Worm (Caenorhabditis elegans) whole organism, L4 larva: ENCODE data around the gene T07A9.12.

Source experiments
- D1046.2 ChIP-seq: fragments of 200-800 bp; sonication (Bioruptor generic); IDR thresholded peaks from 2 replicates; pipeline ENCODE4 v1.3.6; 2022; ENCODE audit warnings: missing genetic modification characterization, missing compliant biosample characterization
- F10B5.3 ChIP-seq: sonication (generic microtip); optimal IDR thresholded peaks from 2 replicates; lab custom pipeline; 2016; ENCODE audit warnings: mild to moderate bottlenecking, missing genetic modification characterization, missing compliant biosample characterization
- F26F4.8 ChIP-seq: fragments of 200-800 bp; sonication (Bioruptor generic); conservative IDR thresholded peaks from 2 replicates; pipeline ENCODE4 v1.3.6; 2022; ENCODE audit warnings: missing genetic modification characterization, missing compliant biosample characterization
- F37D6.2 ChIP-seq: sonication (generic microtip); optimal IDR thresholded peaks from 2 replicates; lab custom pipeline; 2016; ENCODE audit warnings: mild to moderate bottlenecking, missing genetic modification characterization, missing compliant biosample characterization
- F44E2.7 ChIP-seq: fragments of 200-800 bp; sonication (Bioruptor generic); IDR thresholded peaks from 2 replicates; pipeline ENCODE4 v2.1.2; 2022; ENCODE audit warnings: missing genetic modification characterization, missing compliant biosample characterization
- F49E8.2 ChIP-seq: sonication (generic microtip); optimal IDR thresholded peaks from 2 replicates; lab custom pipeline; 2016; ENCODE audit warnings: missing compliant biosample characterization, mild to moderate bottlenecking, missing genetic modification characterization, borderline replicate concordance
- T26A8.4 ChIP-seq: fragments of 200-800 bp; sonication (Bioruptor generic); IDR thresholded peaks from 2 replicates; pipeline ENCODE4 v1.3.6; 2022; ENCODE audit warnings: missing genetic modification characterization, missing compliant biosample characterization
- ZK337.2 ChIP-seq: fragments of 200-800 bp; sonication (Bioruptor generic); IDR thresholded peaks from 2 replicates; pipeline ENCODE4 v1.3.6; 2022; ENCODE audit warnings: missing genetic modification reagents, missing genetic modification characterization, missing compliant biosample characterization
- ZK546.5 ChIP-seq, 2 experiments: sonication (generic microtip); optimal IDR thresholded peaks; 2 replicates each; lab custom pipeline; 2017; ENCODE audit warnings: missing biosample characterization in 2 of 2, missing genetic modification characterization in 2 of 2
- ceh-20 ChIP-seq: fragments of 200-800 bp; sonication (Bioruptor generic); IDR thresholded peaks from 2 replicates; pipeline ENCODE4 v1.3.6; 2022; ENCODE audit warnings: missing genetic modification reagents, missing genetic modification characterization, missing compliant biosample characterization
- ceh-28 ChIP-seq: fragments of 150-350 bp; optimal IDR thresholded peaks from 2 replicates; lab custom pipeline; 2014; ENCODE audit warnings: missing biosample characterization, missing genetic modification reagents, missing genetic modification characterization
- ceh-44 ChIP-seq: fragments of 200-800 bp; sonication (Bioruptor generic); IDR thresholded peaks from 2 replicates; pipeline ENCODE4 v1.3.6; 2022; ENCODE audit warnings: missing genetic modification reagents, missing genetic modification characterization, missing compliant biosample characterization
- ctbp-1 ChIP-seq: fragments of 200-800 bp; sonication (Bioruptor generic); IDR thresholded peaks from 2 replicates; pipeline ENCODE4 v1.3.6; 2022; ENCODE audit warnings: missing genetic modification reagents, missing genetic modification characterization, missing compliant biosample characterization
- daf-19 ChIP-seq: fragments of 200-800 bp; sonication (Bioruptor generic); conservative IDR thresholded peaks from 2 replicates; pipeline ENCODE4 v1.3.6; 2022; ENCODE audit warnings: missing genetic modification characterization, missing compliant biosample characterization
- daf-8 ChIP-seq: fragments of 200-800 bp; sonication (Bioruptor generic); IDR thresholded peaks from 2 replicates; pipeline ENCODE4 v1.3.6; 2022; ENCODE audit warnings: missing genetic modification characterization, missing compliant biosample characterization
- dmd-6 ChIP-seq: fragments of 200-800 bp; sonication (Bioruptor generic); IDR thresholded peaks from 2 replicates; pipeline ENCODE4 v1.3.6; 2022; ENCODE audit warnings: missing genetic modification reagents, missing genetic modification characterization, missing compliant biosample characterization
- dmd-8 ChIP-seq: fragments of 200-800 bp; sonication (Bioruptor generic); IDR thresholded peaks from 2 replicates; pipeline ENCODE4 v1.3.6; 2022; ENCODE audit warnings: missing genetic modification characterization, missing compliant biosample characterization
- dve-1 ChIP-seq: sonication (generic microtip); optimal IDR thresholded peaks from 2 replicates; lab custom pipeline; 2017; ENCODE audit warnings: antibody characterized with exemption, mild to moderate bottlenecking, missing genetic modification characterization, missing compliant biosample characterization; ENCODE audit not compliant: insufficient read depth
- egl-27 ChIP-seq: sonication (generic microtip); optimal IDR thresholded peaks from 3 replicates; lab custom pipeline; 2017; ENCODE audit warnings: missing biosample characterization, missing genetic modification reagents, missing genetic modification characterization
- egl-43 ChIP-seq: fragments of 200-800 bp; sonication (Bioruptor generic); IDR thresholded peaks from 2 replicates; pipeline ENCODE4 v1.3.6; 2022; ENCODE audit warnings: missing genetic modification reagents, missing genetic modification characterization, missing compliant biosample characterization
- fos-1 ChIP-seq: fragments of 150-350 bp; optimal IDR thresholded peaks from 2 replicates; lab custom pipeline; 2014; ENCODE audit warnings: missing biosample characterization, missing genetic modification characterization
- hlh-11 ChIP-seq: fragments of 200-800 bp; sonication (Bioruptor generic); optimal IDR thresholded peaks from 2 replicates; lab custom pipeline; 2018; ENCODE audit warnings: mild to moderate bottlenecking, missing genetic modification characterization, missing compliant biosample characterization
- hlh-30 ChIP-seq: sonication (generic microtip); optimal IDR thresholded peaks from 2 replicates; lab custom pipeline; 2017; ENCODE audit warnings: antibody characterized with exemption, mild to moderate bottlenecking, missing genetic modification characterization, missing compliant biosample characterization; ENCODE audit not compliant: insufficient read depth
- lin-1 ChIP-seq: fragments of 200-800 bp; sonication (Bioruptor generic); IDR thresholded peaks from 2 replicates; pipeline ENCODE4 v1.3.6; 2022; ENCODE audit warnings: missing genetic modification reagents, missing genetic modification characterization, missing compliant biosample characterization
- lin-13 ChIP-seq: fragments of 150-350 bp; optimal IDR thresholded peaks from 2 replicates; lab custom pipeline; 2014; ENCODE audit warnings: missing biosample characterization, missing genetic modification reagents, missing genetic modification characterization
- lin-39 ChIP-seq: fragments of 150-350 bp; optimal IDR thresholded peaks from 2 replicates; lab custom pipeline; 2014; ENCODE audit warnings: missing biosample characterization, missing genetic modification reagents, missing genetic modification characterization
- lir-3 ChIP-seq: sonication (generic microtip); optimal IDR thresholded peaks from 2 replicates; lab custom pipeline; 2016; ENCODE audit warnings: mild to moderate bottlenecking, missing genetic modification characterization, missing compliant biosample characterization
- mdl-1 ChIP-seq, 2 experiments: fragments of 150-350 bp in 1 of 2; sonication (generic microtip) in 1 of 2; optimal IDR thresholded peaks; 2 replicates each; lab custom pipeline; 2014 to 2017; ENCODE audit warnings: missing biosample characterization in 2 of 2, missing genetic modification characterization in 2 of 2
- mep-1 ChIP-seq: fragments of 150-350 bp; sonication (generic microtip); optimal IDR thresholded peaks from 3 replicates; lab custom pipeline; 2014; ENCODE audit warnings: missing biosample characterization, missing genetic modification characterization
- mxl-2 ChIP-seq: fragments of 200-800 bp; sonication (Bioruptor generic); conservative IDR thresholded peaks from 2 replicates; pipeline ENCODE4 v1.3.6; 2022; ENCODE audit warnings: missing genetic modification reagents, missing genetic modification characterization, missing compliant biosample characterization
- mxl-3 ChIP-seq: fragments of 200-800 bp; sonication (Bioruptor generic); optimal IDR thresholded peaks from 2 replicates; lab custom pipeline; 2018; ENCODE audit warnings: mild to moderate bottlenecking, missing genetic modification characterization, missing compliant biosample characterization
- nhr-10 ChIP-seq: fragments of 150-350 bp; optimal IDR thresholded peaks from 2 replicates; lab custom pipeline; 2014; ENCODE audit warnings: missing biosample characterization, missing genetic modification characterization
- nhr-11 ChIP-seq: fragments of 150-350 bp; optimal IDR thresholded peaks from 2 replicates; lab custom pipeline; 2014; ENCODE audit warnings: missing biosample characterization, missing genetic modification characterization
- nhr-25 ChIP-seq: sonication (generic microtip); optimal IDR thresholded peaks from 2 replicates; lab custom pipeline; 2017; ENCODE audit warnings: missing genetic modification characterization, mild to moderate bottlenecking, missing compliant biosample characterization, antibody characterized with exemption, moderate library complexity, borderline replicate concordance; ENCODE audit not compliant: insufficient read depth
- nhr-28 ChIP-seq: fragments of 150-350 bp; optimal IDR thresholded peaks from 2 replicates; lab custom pipeline; 2014; ENCODE audit warnings: missing biosample characterization, missing genetic modification characterization
- nhr-6 ChIP-seq: fragments of 150-350 bp; optimal IDR thresholded peaks from 2 replicates; lab custom pipeline; 2014; ENCODE audit warnings: missing biosample characterization, missing genetic modification characterization
- nhr-76 ChIP-seq: fragments of 150-350 bp; optimal IDR thresholded peaks from 2 replicates; lab custom pipeline; 2014; ENCODE audit warnings: missing biosample characterization, missing genetic modification characterization
- nhr-77 ChIP-seq: fragments of 150-350 bp; optimal IDR thresholded peaks from 2 replicates; lab custom pipeline; 2014; ENCODE audit warnings: missing biosample characterization, missing genetic modification characterization
- pha-4 ChIP-seq, 2 experiments: fragments of 150-350 bp in 1 of 2; fragments of 200-800 bp in 1 of 2; sonication (Bioruptor generic) in 1 of 2; IDR thresholded peaks in 1 of 2; optimal IDR thresholded peaks in 1 of 2; 2 replicates each; pipeline versions ENCODE4 v1.3.6 to Lab custom; 2014 to 2022; ENCODE audit warnings: missing genetic modification characterization in 2 of 2, missing genetic modification reagents in 2 of 2, missing biosample characterization in 1 of 2, missing compliant biosample characterization in 1 of 2
- set-16 ChIP-seq: fragments of 200-800 bp; sonication (Bioruptor generic); IDR thresholded peaks from 2 replicates; pipeline ENCODE4 v1.3.6; 2022; ENCODE audit warnings: missing genetic modification reagents, missing genetic modification characterization, missing compliant biosample characterization
- snpc-4 ChIP-seq: fragments of 150-350 bp; optimal IDR thresholded peaks from 2 replicates; lab custom pipeline; 2014; ENCODE audit warnings: missing biosample characterization, missing genetic modification characterization
- spr-1 ChIP-seq: sonication (generic microtip); optimal IDR thresholded peaks from 2 replicates; lab custom pipeline; 2016; ENCODE audit warnings: mild to moderate bottlenecking, missing genetic modification characterization, missing compliant biosample characterization
- spr-3 ChIP-seq: fragments of 200-800 bp; sonication (Bioruptor generic); optimal IDR thresholded peaks from 2 replicates; lab custom pipeline; 2018; ENCODE audit warnings: mild to moderate bottlenecking, missing genetic modification characterization, missing compliant biosample characterization
- tra-1 ChIP-seq: fragments of 200-800 bp; sonication (Bioruptor generic); IDR thresholded peaks from 2 replicates; pipeline ENCODE4 v1.3.6; 2022; ENCODE audit warnings: missing genetic modification reagents, missing genetic modification characterization, missing compliant biosample characterization
- vab-7 ChIP-seq: fragments of 200-800 bp; sonication (Bioruptor generic); IDR thresholded peaks from 2 replicates; pipeline ENCODE4 v1.3.6; 2022; ENCODE audit warnings: missing genetic modification reagents, missing genetic modification characterization, missing compliant biosample characterization
- zip-2 ChIP-seq: fragments of 150-350 bp; optimal IDR thresholded peaks from 2 replicates; lab custom pipeline; 2014; ENCODE audit warnings: missing biosample characterization, missing genetic modification characterization
- ztf-7 ChIP-seq: fragments of 150-350 bp; optimal IDR thresholded peaks from 2 replicates; lab custom pipeline; 2014; ENCODE audit warnings: missing biosample characterization, missing genetic modification characterization

T07A9.12 gene

DNA sequence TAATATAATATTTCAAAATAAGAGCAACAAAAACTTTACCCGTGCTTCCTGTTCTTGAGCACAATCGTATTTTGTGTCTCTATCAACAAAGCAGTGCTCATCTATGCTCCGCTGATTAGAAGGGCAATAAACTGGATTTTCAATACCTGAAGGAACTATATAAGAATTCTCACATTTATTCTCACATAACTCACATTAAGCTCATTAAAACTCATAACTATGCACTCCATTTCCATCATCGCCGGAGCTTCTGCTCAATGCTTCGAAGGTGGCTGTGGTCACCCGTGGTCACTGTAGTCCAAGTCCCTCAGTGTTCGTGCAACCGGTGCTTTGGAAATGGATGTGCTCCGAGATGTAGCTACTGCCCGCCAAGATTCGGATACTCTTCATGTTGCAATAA lies 44.1 kb downstream of the T07A9.12 start, which contains the start of the genes Y66H1A.8 and M04G7.5:
TSS of gene Y66H1A.8 (minus strand) at position 101 of the 400 bp plus-strand sequence.
TSS of gene M04G7.5 (plus strand) at position 258 of the 400 bp plus-strand sequence.
- TF ChIP-seq D1046.2 (GFP tag; lab: Robert Waterston, UW), result no peak
- no peak for TF ChIP-seq F49E8.2 (tag; lab: Kevin White, UChicago)
- TF ChIP-seq spr-1, result no peak
- TF ChIP-seq tra-1 (GFP tag; lab: Robert Waterston, UW), result no peak

DNA sequence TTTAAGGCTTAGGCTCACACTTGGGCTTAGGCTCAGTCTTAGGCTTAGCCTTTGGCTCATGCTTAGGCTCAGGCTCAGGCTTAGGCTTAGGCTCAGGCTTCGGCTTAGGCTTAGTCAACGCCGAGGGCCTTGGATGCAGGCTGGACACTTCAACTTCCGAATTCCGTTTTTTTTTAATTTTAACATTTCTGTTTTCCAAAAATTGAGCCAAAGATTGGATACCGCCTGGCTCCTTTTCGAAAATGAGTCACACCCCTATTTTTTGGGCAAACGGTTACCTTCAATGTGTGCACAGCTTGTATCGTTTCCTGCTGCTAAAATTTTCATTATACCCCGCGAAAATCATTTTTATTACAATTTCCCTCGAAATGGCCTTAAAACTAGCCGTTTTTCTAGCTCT lies 44.8 kb downstream of the T07A9.12 start, which contains the start of gene M04G7.1:
TSS of gene M04G7.1 (plus strand) at position 301 of the 400 bp plus-strand sequence.
- TF ChIP-seq daf-19 (GFP tag; lab: Robert Waterston, UW) (no peak), nhr-6 (tag; lab: Kevin White, UChicago) (no peak), ceh-44 (GFP tag; lab: Robert Waterston, UW) (no peak), D1046.2 (GFP tag; lab: Robert Waterston, UW) (no peak), mep-1 (no peak), F44E2.7 (GFP tag; lab: Robert Waterston, UW) (no peak), F10B5.3 (tag; lab: Kevin White, UChicago) (no peak), ztf-7 (no peak), mxl-2 (GFP tag; lab: Robert Waterston, UW) (no peak), nhr-11 (no peak)

DNA sequence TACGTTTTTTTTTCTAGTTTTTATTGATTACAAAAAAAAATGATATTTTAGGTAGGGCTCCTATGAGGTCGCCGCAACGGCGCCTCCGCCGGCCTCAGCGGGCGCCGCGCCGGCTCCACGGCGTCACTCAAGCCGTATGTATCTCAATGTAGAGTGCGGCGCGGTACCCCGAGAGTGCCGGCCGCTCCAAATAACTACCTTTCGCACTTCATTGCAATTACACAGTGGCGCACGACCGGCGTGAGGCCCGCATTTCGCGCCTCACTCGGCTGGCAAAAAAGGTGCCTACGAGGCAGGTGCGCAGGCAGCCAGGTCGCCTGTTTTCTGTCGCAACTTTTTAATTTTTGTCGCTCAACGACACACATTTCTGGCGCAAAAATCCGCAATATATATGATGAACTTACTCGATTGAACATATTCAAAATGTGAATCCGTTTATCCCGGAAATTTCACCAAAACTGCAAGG lies 50.0 kb downstream of the T07A9.12 start, which contains the start of gene M04G7.2:
TSS of gene M04G7.2 (minus strand) at position 416 of the 466 bp plus-strand sequence.
- TF ChIP-seq lin-13 (GFP tag; lab: Kevin White, UChicago) (no peak), ceh-44 (GFP tag; lab: Robert Waterston, UW) (no peak), hlh-30 (tag; lab: Kevin White, UChicago) (no peak), mdl-1 (tag; optimal IDR thresholded peaks at IDR 0.05; lab: Kevin White, UChicago) (no peak), ZK546.5 (tag; optimal IDR thresholded peaks at IDR 0.05; lab: Kevin White, UChicago) (no peak), ceh-28 (tag; lab: Kevin White, UChicago) (no peak), zip-2 (no peak), lin-39 (tag; lab: Kevin White, UChicago) (no peak), fos-1 (tag; lab: Kevin White, UChicago) (no peak), ceh-20 (no peak), spr-1 (no peak), nhr-77 (tag; lab: Kevin White, UChicago) (no peak), lin-1 (GFP tag; lab: Robert Waterston, UW) (no peak), hlh-11 (tag; lab: Kevin White, UChicago) (no peak), dmd-6 (GFP tag; lab: Robert Waterston, UW) (no peak), dve-1 (no peak), F26F4.8 (GFP tag; lab: Robert Waterston, UW) (no peak), dmd-8 (no peak), vab-7 (GFP tag; lab: Robert Waterston, UW) (no peak), ztf-7 (no peak), T26A8.4 (GFP tag; lab: Robert Waterston, UW) (no peak), daf-8 (peak; percentile 17; the same call in 1 of the 2 replicates), lir-3 (tag; lab: Kevin White, UChicago) (no peak), nhr-28 (tag; lab: Kevin White, UChicago) (no peak), egl-43 (GFP tag; lab: Robert Waterston, UW) (peak; percentile 73), nhr-10 (tag; lab: Kevin White, UChicago) (no peak), snpc-4 (tag; lab: Kevin White, UChicago) (no peak), pha-4 (GFP tag; IDR thresholded peaks at IDR 0.05; lab: Robert Waterston, UW) (no peak), pha-4 (tag; optimal IDR thresholded peaks at IDR 0.05; lab: Kevin White, UChicago) (no peak), ctbp-1 (no peak), egl-27 (no peak), F37D6.2 (tag; lab: Kevin White, UChicago) (no peak), nhr-25 (tag; lab: Kevin White, UChicago) (no peak), nhr-76 (tag; lab: Kevin White, UChicago) (no peak), spr-3 (GFP tag; lab: Kevin White, UChicago) (no peak), daf-19 (GFP tag; lab: Robert Waterston, UW) (no peak), ZK337.2 (GFP tag; lab: Robert Waterston, UW) (no peak), mxl-3 (GFP tag; lab: Kevin White, UChicago) (no peak), set-16 (GFP tag; lab: Robert Waterston, UW) (peak; percentile 91)
